Worm (Caenorhabditis elegans) whole organism, late embryonic: ENCODE measurements around the gene C15H9.2.

ENCODE experiments used
- ama-1 ChIP-seq: fragments of 150-350 bp; optimal IDR thresholded peaks from 2 replicates; lab custom pipeline; 2014
- ceh-45 ChIP-seq: fragments of 200-800 bp; sonication (Bioruptor generic); IDR thresholded peaks from 2 replicates; pipeline ENCODE4 v1.3.6; 2022; ENCODE audit warnings: missing genetic modification reagents, missing genetic modification characterization, missing compliant biosample characterization
- dve-1 ChIP-seq: sonication (generic microtip); optimal IDR thresholded peaks from 2 replicates; lab custom pipeline; 2017; ENCODE audit warnings: antibody characterized with exemption, mild to moderate bottlenecking, missing genetic modification characterization, missing compliant biosample characterization
- fkh-10 ChIP-seq: fragments of 150-350 bp; optimal IDR thresholded peaks from 2 replicates; lab custom pipeline; 2014; ENCODE audit warnings: missing biosample characterization, missing genetic modification reagents, missing genetic modification characterization
- hlh-15 ChIP-seq: sonication (generic microtip); optimal IDR thresholded peaks from 2 replicates; lab custom pipeline; 2016; ENCODE audit warnings: missing genetic modification characterization, missing compliant biosample characterization
- hlh-8 ChIP-seq: sonication (generic microtip); optimal IDR thresholded peaks from 2 replicates; lab custom pipeline; 2016; ENCODE audit warnings: missing genotype, missing genetic modification characterization, missing compliant biosample characterization
- madf-2 ChIP-seq: sonication (generic microtip); optimal IDR thresholded peaks from 2 replicates; lab custom pipeline; 2017; ENCODE audit warnings: missing genetic modification characterization, missing compliant biosample characterization
- nfya-1 ChIP-seq: sonication (generic microtip); optimal IDR thresholded peaks from 2 replicates; lab custom pipeline; 2017; ENCODE audit warnings: missing genetic modification characterization, mild to moderate bottlenecking, missing compliant biosample characterization, antibody characterized with exemption, moderate library complexity
- nhr-11 ChIP-seq: fragments of 150-350 bp; optimal IDR thresholded peaks from 2 replicates; lab custom pipeline; 2014; ENCODE audit warnings: missing biosample characterization, missing genetic modification characterization
- nhr-232 ChIP-seq: sonication (generic microtip); optimal IDR thresholded peaks from 2 replicates; lab custom pipeline; 2016; ENCODE audit warnings: missing genetic modification characterization, missing compliant biosample characterization
- pag-3 ChIP-seq: sonication (generic microtip); optimal IDR thresholded peaks from 2 replicates; lab custom pipeline; 2016; ENCODE audit warnings: missing compliant biosample characterization, missing genetic modification characterization, borderline replicate concordance
- unc-42 ChIP-seq: sonication (generic microtip); optimal IDR thresholded peaks from 2 replicates; lab custom pipeline; 2016; ENCODE audit warnings: missing genotype, missing genetic modification characterization, missing compliant biosample characterization
- unc-86 ChIP-seq: sonication (generic microtip); optimal IDR thresholded peaks from 2 replicates; lab custom pipeline; 2016; ENCODE audit warnings: missing genetic modification characterization, missing compliant biosample characterization
- zip-5 ChIP-seq: sonication (generic microtip); optimal IDR thresholded peaks from 2 replicates; lab custom pipeline; 2016; ENCODE audit warnings: missing genetic modification characterization, missing compliant biosample characterization

- TF ChIP-seq hlh-8 (tag; lab: Kevin White, UChicago), result no peak
- no peak for TF ChIP-seq nfya-1 (tag; lab: Kevin White, UChicago)
- no peak for TF ChIP-seq madf-2
- no peak for TF ChIP-seq dve-1 (tag; lab: Kevin White, UChicago)
- no peak for TF ChIP-seq fkh-10 (GFP tag; lab: Kevin White, UChicago)
- no peak for TF ChIP-seq unc-42 (tag; lab: Kevin White, UChicago)
- TF ChIP-seq unc-86 (tag; lab: Kevin White, UChicago), result no peak
- no peak for TF ChIP-seq pag-3 (tag; lab: Kevin White, UChicago)
- TF ChIP-seq ama-1 (lab: Kevin White, UChicago), result no peak
- TF ChIP-seq nhr-11, result no peak
- TF ChIP-seq ceh-45, result no peak
- TF ChIP-seq zip-5 (tag; lab: Kevin White, UChicago), result no peak
- TF ChIP-seq nhr-232 (tag; lab: Kevin White, UChicago), result no peak
- TF ChIP-seq hlh-15, result no peak
Observed at ce11 chrX:6107962-6108361, 10.4 kb upstream of the C15H9.2 start.
